Fruit fly (Drosophila melanogaster) whole organism, embryonic: Measurements from ENCODE around the gene Ca-Ma2d.
A peak's percentile ranks its signal among the peaks of the same experiment; 100 is the strongest.

Experiments used
- C15 ChIP-seq: fragments of 200-800 bp; sonication (Bioruptor generic); IDR thresholded peaks from 3 replicates; pipeline ENCODE4 v1.3.6; 2022; ENCODE audit warnings: missing biosample characterization, missing genetic modification characterization
- CG1024 ChIP-seq: fragments of 200-800 bp; sonication (Bioruptor generic); IDR thresholded peaks from 2 replicates; pipeline ENCODE4 v1.3.6; 2022; ENCODE audit warnings: missing biosample characterization, missing genetic modification characterization
- CG13296 ChIP-seq: fragments of 200-800 bp; sonication (Bioruptor generic); optimal IDR thresholded peaks from 3 replicates; lab custom pipeline; 2018; ENCODE audit warnings: missing biosample characterization, mild to moderate bottlenecking, missing genetic modification characterization
- CG13624 ChIP-seq: fragments of 200-800 bp; sonication (Bioruptor generic); optimal IDR thresholded peaks from 2 replicates; lab custom pipeline; 2016; ENCODE audit warnings: missing biosample characterization, missing genetic modification characterization
- CG14014 ChIP-seq: fragments of 200-800 bp; sonication (Bioruptor generic); IDR thresholded peaks from 2 replicates; pipeline ENCODE4 v1.3.6; 2022; ENCODE audit warnings: missing biosample characterization, missing genetic modification characterization
- CG14050 ChIP-seq: fragments of 200-800 bp; sonication (Bioruptor generic); IDR thresholded peaks from 3 replicates; pipeline ENCODE4 v1.3.6; 2022; ENCODE audit warnings: missing biosample characterization, missing genetic modification characterization
- CG14710 ChIP-seq: fragments of 200-800 bp; sonication (Bioruptor generic); optimal IDR thresholded peaks from 3 replicates; lab custom pipeline; 2019; ENCODE audit warnings: missing biosample characterization, mild to moderate bottlenecking, missing genetic modification characterization, moderate library complexity
- CG16813 ChIP-seq: fragments of 200-800 bp; sonication (Bioruptor generic); IDR thresholded peaks from 3 replicates; pipeline ENCODE4 v1.3.6; 2022; ENCODE audit warnings: missing biosample characterization, missing genetic modification characterization; ENCODE audit not compliant: partially characterized antibody
- CG17912 ChIP-seq: fragments of 200-800 bp; sonication (Bioruptor generic); optimal IDR thresholded peaks from 2 replicates; lab custom pipeline; 2018; ENCODE audit warnings: missing biosample characterization, mild to moderate bottlenecking, missing genetic modification characterization
- CG2875 ChIP-seq: fragments of 200-800 bp; sonication (Bioruptor generic); optimal IDR thresholded peaks from 2 replicates; lab custom pipeline; 2017; ENCODE audit warnings: missing biosample characterization, mild to moderate bottlenecking, missing genetic modification characterization, missing genetic modification reagents
- CG30403 ChIP-seq: fragments of 200-800 bp; sonication (Bioruptor generic); optimal IDR thresholded peaks from 3 replicates; lab custom pipeline; 2016; ENCODE audit warnings: missing biosample characterization, missing genetic modification characterization
- CG3281 ChIP-seq: fragments of 200-800 bp; sonication (Bioruptor generic); optimal IDR thresholded peaks from 3 replicates; lab custom pipeline; 2017; ENCODE audit warnings: missing biosample characterization, mild to moderate bottlenecking, missing genetic modification characterization
- CG4707 ChIP-seq: fragments of 200-800 bp; sonication (Bioruptor generic); optimal IDR thresholded peaks from 2 replicates; lab custom pipeline; 2018; ENCODE audit warnings: missing biosample characterization, mild to moderate bottlenecking, missing genetic modification characterization, moderate library complexity
- CG5245 ChIP-seq: fragments of 200-800 bp; sonication (Bioruptor generic); optimal IDR thresholded peaks from 3 replicates; lab custom pipeline; 2016; ENCODE audit warnings: missing biosample characterization, missing genetic modification characterization
- CG5953 ChIP-seq: fragments of 200-800 bp; sonication (Bioruptor generic); IDR thresholded peaks from 2 replicates; pipeline ENCODE4 v1.3.6; 2022; ENCODE audit warnings: missing biosample characterization, missing genetic modification characterization
- D19B ChIP-seq: fragments of 200-800 bp; sonication (Bioruptor generic); optimal IDR thresholded peaks from 2 replicates; lab custom pipeline; 2017; ENCODE audit warnings: missing biosample characterization, mild to moderate bottlenecking, missing genetic modification characterization
- Dip3 ChIP-seq: fragments of 200-800 bp; sonication (Bioruptor generic); optimal IDR thresholded peaks from 3 replicates; lab custom pipeline; 2016; ENCODE audit warnings: missing biosample characterization, missing genetic modification characterization
- Ets65A ChIP-seq: fragments of 200-800 bp; sonication (Bioruptor generic); peaks from one replicate; lab custom pipeline; 2016; ENCODE audit warnings: missing biosample characterization, missing genetic modification characterization
- NK7.1 ChIP-seq: fragments of 200-800 bp; sonication (Bioruptor generic); optimal IDR thresholded peaks from 3 replicates; lab custom pipeline; 2016; ENCODE audit warnings: missing biosample characterization, missing genetic modification characterization
- Nf-YC ChIP-seq: fragments of 200-800 bp; optimal IDR thresholded peaks from 3 replicates; lab custom pipeline; 2019; ENCODE audit warnings: missing biosample characterization, mild to moderate bottlenecking, missing genetic modification characterization, moderate library complexity
- Ravus ChIP-seq: fragments of 200-800 bp; sonication (Bioruptor generic); IDR thresholded peaks from 2 replicates; pipeline ENCODE4 v1.3.6; 2022; ENCODE audit warnings: missing biosample characterization, missing genetic modification characterization
- Trl ChIP-seq, 3 experiments: fragments of >200 bp in 2 of 3; fragments of 200-800 bp in 1 of 3; sonication (Bioruptor generic) in 1 of 3; optimal IDR thresholded peaks; 2 replicates in 1 of 3; 3 replicates in 2 of 3; lab custom pipeline; 2016 to 2017; ENCODE audit warnings: missing biosample characterization in 1 of 3, missing genetic modification characterization in 1 of 3
- bigmax ChIP-seq: fragments of 200-800 bp; sonication (Bioruptor generic); optimal IDR thresholded peaks from 2 replicates; lab custom pipeline; 2018; ENCODE audit warnings: missing biosample characterization, mild to moderate bottlenecking, missing genetic modification characterization
- cad ChIP-seq: fragments of >200 bp; optimal IDR thresholded peaks from 2 replicates; lab custom pipeline; 2017; ENCODE audit warnings: missing biosample characterization, missing genetic modification characterization
- crc ChIP-seq: fragments of 200-800 bp; sonication (Bioruptor generic); optimal IDR thresholded peaks from 2 replicates; lab custom pipeline; 2016; ENCODE audit warnings: missing biosample characterization, missing genetic modification characterization
- crp ChIP-seq, 2 experiments: fragments of 200-800 bp; sonication (Bioruptor generic); optimal IDR thresholded peaks; 2 replicates in 1 of 2; 3 replicates in 1 of 2; lab custom pipeline; 2017; ENCODE audit warnings: missing biosample characterization in 2 of 2, missing genetic modification characterization in 2 of 2, mild to moderate bottlenecking in 1 of 2, moderate library complexity in 1 of 2
- disco-r ChIP-seq: fragments of 200-800 bp; sonication (Bioruptor generic); optimal IDR thresholded peaks from 2 replicates; lab custom pipeline; 2016; ENCODE audit warnings: missing biosample characterization, missing genetic modification characterization
- exex ChIP-seq: fragments of 200-800 bp; sonication (Bioruptor generic); optimal IDR thresholded peaks from 4 replicates; lab custom pipeline; 2018; ENCODE audit warnings: missing biosample characterization, mild to moderate bottlenecking, missing genetic modification characterization, moderate library complexity
- eyg ChIP-seq: fragments of 200-800 bp; sonication (Bioruptor generic); optimal IDR thresholded peaks from 3 replicates; lab custom pipeline; 2016; ENCODE audit warnings: missing biosample characterization, missing genetic modification characterization
- grn ChIP-seq: fragments of 200-800 bp; sonication (Bioruptor generic); optimal IDR thresholded peaks from 3 replicates; lab custom pipeline; 2017; ENCODE audit warnings: missing biosample characterization, missing genetic modification characterization
- h ChIP-seq: fragments of >200 bp; optimal IDR thresholded peaks from 2 replicates; lab custom pipeline; 2017
- hth ChIP-seq: fragments of >200 bp; optimal IDR thresholded peaks from 2 replicates; lab custom pipeline; 2017; ENCODE audit warnings: inconsistent platforms
- insv ChIP-seq, 2 experiments: fragments of 200-800 bp; sonication (Bioruptor generic); optimal IDR thresholded peaks; 3 replicates each; lab custom pipeline; 2016 to 2018; ENCODE audit warnings: missing biosample characterization in 2 of 2, missing genetic modification characterization in 2 of 2
- jigr1 ChIP-seq: fragments of 200-800 bp; sonication (Bioruptor generic); IDR thresholded peaks from 3 replicates; pipeline ENCODE4 v1.3.6; 2022; ENCODE audit warnings: missing biosample characterization, missing genetic modification characterization
- kah ChIP-seq: fragments of 200-800 bp; sonication (Bioruptor generic); optimal IDR thresholded peaks from 2 replicates; lab custom pipeline; 2018; ENCODE audit warnings: missing biosample characterization, mild to moderate bottlenecking, missing genetic modification characterization
- klu ChIP-seq: fragments of 200-800 bp; sonication (Bioruptor generic); IDR thresholded peaks from 2 replicates; pipeline ENCODE4 v1.3.6; 2022; ENCODE audit warnings: missing biosample characterization, missing genetic modification characterization
- maf-S ChIP-seq: fragments of 200-800 bp; sonication (Bioruptor generic); optimal IDR thresholded peaks from 2 replicates; lab custom pipeline; 2016; ENCODE audit warnings: missing biosample characterization, missing genetic modification characterization
- nom ChIP-seq: fragments of 200-800 bp; sonication (Bioruptor generic); optimal IDR thresholded peaks from 2 replicates; lab custom pipeline; 2017; ENCODE audit warnings: missing biosample characterization, missing genetic modification characterization, mild to moderate bottlenecking, moderate library complexity, missing genetic modification reagents
- onecut ChIP-seq: fragments of 200-800 bp; sonication (Bioruptor generic); IDR thresholded peaks from 2 replicates; pipeline ENCODE4 v1.3.6; 2022; ENCODE audit warnings: missing biosample characterization, missing genetic modification characterization
- otp ChIP-seq: fragments of 200-800 bp; sonication (Bioruptor generic); IDR thresholded peaks from 3 replicates; pipeline ENCODE4, ENCODE4 v1.3.6; 2022; ENCODE audit warnings: missing biosample characterization, missing genetic modification characterization
- p53 ChIP-seq: fragments of 200-800 bp; sonication (Bioruptor generic); optimal IDR thresholded peaks from 2 replicates; lab custom pipeline; 2016; ENCODE audit warnings: missing biosample characterization, missing genetic modification characterization
- pan ChIP-seq, 4 experiments: fragments of >200 bp in 3 of 4; fragments of 200-800 bp in 1 of 4; sonication (Bioruptor generic) in 1 of 4; optimal IDR thresholded peaks in 3 of 4; IDR thresholded peaks in 1 of 4; 2 replicates each; pipeline versions ENCODE4 v1.3.6 to Lab custom; 2017 to 2022; ENCODE audit warnings: missing biosample characterization in 2 of 4, missing genetic modification characterization in 2 of 4, mixed read lengths in 1 of 4
- repo ChIP-seq: fragments of 200-800 bp; sonication (Bioruptor generic); optimal IDR thresholded peaks from 2 replicates; lab custom pipeline; 2016; ENCODE audit warnings: missing biosample characterization, missing genetic modification characterization
- run ChIP-seq: fragments of 200-800 bp; sonication (Bioruptor generic); optimal IDR thresholded peaks from 3 replicates; lab custom pipeline; 2018; ENCODE audit warnings: missing biosample characterization, mild to moderate bottlenecking, missing genetic modification characterization
- sc ChIP-seq, 3 experiments: fragments of >200 bp in 2 of 3; fragments of 200-800 bp in 1 of 3; sonication (Bioruptor generic) in 1 of 3; optimal IDR thresholded peaks; 2 replicates in 2 of 3; 3 replicates in 1 of 3; lab custom pipeline; 2017; ENCODE audit warnings: mild to moderate bottlenecking in 1 of 3, missing biosample characterization in 1 of 3, missing genetic modification characterization in 1 of 3, missing genetic modification reagents in 1 of 3
- sim ChIP-seq: fragments of 200-800 bp; sonication (Bioruptor generic); IDR thresholded peaks from 2 replicates; pipeline ENCODE4 v1.3.6; 2022; ENCODE audit warnings: missing biosample characterization, missing genetic modification characterization
- so ChIP-seq: fragments of 200-800 bp; sonication (Bioruptor generic); IDR thresholded peaks from 3 replicates; pipeline ENCODE4 v1.3.6; 2022; ENCODE audit warnings: missing biosample characterization, missing genetic modification characterization
- stwl ChIP-seq: fragments of 200-800 bp; sonication (Bioruptor generic); optimal IDR thresholded peaks from 3 replicates; lab custom pipeline; 2018; ENCODE audit warnings: missing biosample characterization, mild to moderate bottlenecking, missing genetic modification characterization, moderate library complexity
- ttk ChIP-seq: fragments of 200-800 bp; sonication (Bioruptor generic); IDR thresholded peaks from 2 replicates; pipeline ENCODE4 v2.1.2; 2022; ENCODE audit warnings: missing biosample characterization, missing genetic modification characterization
- wor ChIP-seq: fragments of 200-800 bp; sonication (Bioruptor generic); IDR thresholded peaks from 2 replicates; pipeline ENCODE4 v1.3.6; 2022; ENCODE audit warnings: missing biosample characterization, missing genetic modification characterization

The Ca-Ma2d gene

DNA sequence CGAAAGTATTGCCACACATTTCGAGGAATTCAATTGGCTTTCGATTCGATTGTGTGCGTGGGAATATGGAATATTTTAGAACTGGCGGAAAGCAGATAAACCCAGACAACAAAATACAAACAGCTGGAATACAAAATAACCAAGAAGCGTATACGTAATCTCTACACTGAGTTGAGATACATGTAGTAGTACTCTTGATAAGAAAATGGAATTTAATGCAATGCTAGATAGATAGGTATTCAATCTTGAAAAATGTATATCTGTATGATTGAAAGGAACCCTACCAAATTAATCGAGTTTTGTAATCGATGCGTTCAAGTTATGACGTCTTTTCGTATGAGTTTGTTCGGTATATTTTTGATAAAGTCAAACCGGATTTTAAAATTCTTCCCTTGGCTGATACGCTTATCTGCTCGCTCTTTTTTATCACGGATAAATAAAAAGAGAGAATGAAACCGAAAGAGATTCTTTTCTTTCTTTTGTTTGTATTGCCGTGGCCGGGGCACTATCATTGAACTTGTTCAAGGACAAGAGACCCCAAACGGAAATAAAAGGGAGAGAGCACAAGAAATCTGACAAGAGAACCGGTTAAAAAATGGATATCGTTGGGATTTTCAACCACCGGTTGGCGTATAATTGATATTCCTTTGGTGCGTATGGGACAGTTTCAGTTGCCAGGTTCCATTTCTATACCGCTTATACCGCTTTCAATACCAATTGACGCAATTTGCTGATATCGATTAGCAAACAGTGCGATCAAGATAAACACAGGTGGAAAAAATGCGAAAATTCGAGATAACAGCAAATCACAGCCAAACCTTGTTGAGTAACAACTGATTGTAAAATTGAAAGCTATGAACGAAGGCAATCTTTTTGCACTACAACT is 24.2 kb downstream of the Ca-Ma2d start:
- no peak for TF ChIP-seq onecut (GFP tag; lab: Robert Waterston, UW)
- no peak for TF ChIP-seq CG13296 (GFP tag; lab: Kevin White, UChicago)
- peak; percentile 78 for TF ChIP-seq nom (GFP tag; lab: Kevin White, UChicago)
- no peak for TF ChIP-seq CG3281
- TF ChIP-seq bigmax (GFP tag; lab: Kevin White, UChicago), result no peak
- TF ChIP-seq klu (GFP tag; lab: Robert Waterston, UW), result no peak
- TF ChIP-seq run (tag; lab: Kevin White, UChicago), result no peak
- no peak for TF ChIP-seq jigr1 (GFP tag; lab: Robert Waterston, UW)
- peak in 1 of 2 experiments; percentile 35 for TF ChIP-seq Trl (optimal IDR thresholded peaks at IDR 0.05; lab: Kevin White, UChicago)
- no peak for TF ChIP-seq Trl (GFP tag; optimal IDR thresholded peaks at IDR 0.05; lab: Kevin White, UChicago)
- no peak for TF ChIP-seq Ravus (GFP tag; lab: Robert Waterston, UW)
- TF ChIP-seq kah, result no peak
- no peak for TF ChIP-seq CG16813
- no peak for TF ChIP-seq Ets65A (GFP tag; lab: Kevin White, UChicago)
- no peak for TF ChIP-seq repo (GFP tag; lab: Kevin White, UChicago)
- no peak for TF ChIP-seq otp (GFP tag; lab: Robert Waterston, UW)
- no peak for TF ChIP-seq CG1024 (GFP tag; lab: Robert Waterston, UW)
- TF ChIP-seq CG14014, result no peak
- TF ChIP-seq hth (lab: Kevin White, UChicago), result no peak
- TF ChIP-seq CG13624 (GFP tag; lab: Kevin White, UChicago), result no peak
- TF ChIP-seq cad (GFP tag; lab: Kevin White, UChicago), result no peak
- TF ChIP-seq sc (optimal IDR thresholded peaks at IDR 0.05; lab: Kevin White, UChicago), result no peak
- TF ChIP-seq sc (GFP tag; optimal IDR thresholded peaks at IDR 0.05; lab: Kevin White, UChicago), result no peak
- no peak for TF ChIP-seq CG2875
- no peak for TF ChIP-seq h (lab: Kevin White, UChicago)
- no peak for TF ChIP-seq CG14050
- no peak for TF ChIP-seq CG5245 (GFP tag; lab: Kevin White, UChicago)
- no peak for TF ChIP-seq sim (GFP tag; lab: Robert Waterston, UW)
- no peak for TF ChIP-seq crc (GFP tag; lab: Kevin White, UChicago)
- no peak for TF ChIP-seq CG14710
- peak; percentile 51 for TF ChIP-seq stwl (tag; lab: Kevin White, UChicago)
- peak; percentile 65 for TF ChIP-seq grn
- no peak for TF ChIP-seq CG4707
- TF ChIP-seq Nf-YC (tag; lab: Kevin White, UChicago), result peak; percentile 5
- TF ChIP-seq pan (optimal IDR thresholded peaks at IDR 0.05; lab: Kevin White, UChicago), result no peak
- TF ChIP-seq pan (GFP tag; optimal IDR thresholded peaks at IDR 0.05 in 1 of 2, IDR thresholded peaks at IDR 0.05 in 1 of 2), result no peak
- no peak for TF ChIP-seq wor
- TF ChIP-seq so (GFP tag; lab: Robert Waterston, UW), result no peak
- TF ChIP-seq maf-S (GFP tag; lab: Kevin White, UChicago), result no peak
- no peak for TF ChIP-seq disco-r (GFP tag; lab: Kevin White, UChicago)
- TF ChIP-seq C15, result no peak
- TF ChIP-seq insv (GFP tag; optimal IDR thresholded peaks at IDR 0.05; lab: Kevin White, UChicago), result no peak
- no peak for TF ChIP-seq eyg (GFP tag; lab: Kevin White, UChicago)
- no peak for TF ChIP-seq CG17912
- TF ChIP-seq p53 (GFP tag; lab: Kevin White, UChicago), result no peak
- peak; percentile 66 for TF ChIP-seq exex (tag; lab: Kevin White, UChicago)
- no peak for TF ChIP-seq crp (GFP tag; optimal IDR thresholded peaks at IDR 0.05; lab: Kevin White, UChicago)
- no peak for TF ChIP-seq Dip3 (GFP tag; lab: Kevin White, UChicago)
- no peak for TF ChIP-seq D19B (GFP tag; lab: Kevin White, UChicago)
- TF ChIP-seq CG5953 (GFP tag; lab: Robert Waterston, UW), result no peak
- TF ChIP-seq NK7.1 (GFP tag; lab: Kevin White, UChicago), result no peak
- TF ChIP-seq ttk (GFP tag; lab: Robert Waterston, UW), result no peak
- no peak for TF ChIP-seq CG30403 (GFP tag; lab: Kevin White, UChicago)
